Worm (Caenorhabditis elegans) whole organism, late embryonic: ENCODE results near the gene R11D1.3.

ENCODE experiments used
- ceh-48 ChIP-seq: sonication (generic microtip); optimal IDR thresholded peaks from 2 replicates; lab custom pipeline; 2016; ENCODE audit warnings: missing genetic modification characterization, inconsistent platforms, missing compliant biosample characterization
- elt-2 ChIP-seq: sonication (generic microtip); optimal IDR thresholded peaks from 2 replicates; lab custom pipeline; 2016; ENCODE audit warnings: missing genetic modification reagents, missing genetic modification characterization, missing compliant biosample characterization
- hlh-15 ChIP-seq: sonication (generic microtip); optimal IDR thresholded peaks from 2 replicates; lab custom pipeline; 2016; ENCODE audit warnings: missing genetic modification characterization, missing compliant biosample characterization
- hlh-6 ChIP-seq: sonication (generic microtip); optimal IDR thresholded peaks from 2 replicates; lab custom pipeline; 2016; ENCODE audit warnings: missing genotype, missing genetic modification characterization, missing compliant biosample characterization
- madf-2 ChIP-seq: sonication (generic microtip); optimal IDR thresholded peaks from 2 replicates; lab custom pipeline; 2017; ENCODE audit warnings: missing genetic modification characterization, missing compliant biosample characterization
- pha-4 ChIP-seq: fragments of 150-350 bp; optimal IDR thresholded peaks from 2 replicates; lab custom pipeline; 2018; ENCODE audit warnings: missing biosample characterization, missing genetic modification reagents, missing genetic modification characterization
- pqm-1 ChIP-seq: sonication (generic microtip); optimal IDR thresholded peaks from 2 replicates; lab custom pipeline; 2016; ENCODE audit warnings: missing genetic modification characterization, missing compliant biosample characterization
- sox-4 ChIP-seq: sonication (generic microtip); optimal IDR thresholded peaks from 2 replicates; lab custom pipeline; 2017; ENCODE audit warnings: mild to moderate bottlenecking, missing genetic modification characterization, inconsistent platforms, missing compliant biosample characterization
- syd-9 ChIP-seq: sonication (generic microtip); optimal IDR thresholded peaks from 2 replicates; lab custom pipeline; 2016; ENCODE audit warnings: mild to moderate bottlenecking, missing genetic modification characterization, moderate library complexity, missing compliant biosample characterization
- tbx-2 ChIP-seq: sonication (generic microtip); optimal IDR thresholded peaks from 2 replicates; lab custom pipeline; 2016; ENCODE audit warnings: missing genetic modification characterization, missing compliant biosample characterization
- unc-86 ChIP-seq: sonication (generic microtip); optimal IDR thresholded peaks from 2 replicates; lab custom pipeline; 2016; ENCODE audit warnings: missing genetic modification characterization, missing compliant biosample characterization

- TF ChIP-seq hlh-6 (tag; lab: Kevin White, UChicago) (no peak), elt-2 (tag; lab: Kevin White, UChicago) (no peak), ceh-48 (tag; lab: Kevin White, UChicago) (no peak), pha-4 (no peak), madf-2 (tag; lab: Kevin White, UChicago) (no peak), sox-4 (no peak), unc-86 (tag; lab: Kevin White, UChicago) (no peak), syd-9 (tag; lab: Kevin White, UChicago) (no peak), pqm-1 (tag; lab: Kevin White, UChicago) (no peak), hlh-15 (tag; lab: Kevin White, UChicago) (no peak), tbx-2 (tag; lab: Kevin White, UChicago) (no peak)
These were observed 40.5 kb upstream of the R11D1.3 start, which contains the start of gene C15C8.8 for ce11 chrV:12752407-12752806.
